Fruit fly (Drosophila melanogaster) whole organism, prepupa: Measurements from ENCODE around the gene Cpr76Bc.

Experiments
- CG1621 ChIP-seq: fragments of 200-800 bp; sonication (Bioruptor generic); optimal IDR thresholded peaks from 3 replicates; lab custom pipeline; 2018; ENCODE audit warnings: missing biosample characterization, mild to moderate bottlenecking, missing genetic modification characterization
- CG31627 ChIP-seq: fragments of 200-800 bp; sonication (Bioruptor generic); optimal IDR thresholded peaks from 3 replicates; lab custom pipeline; 2016; ENCODE audit warnings: missing biosample characterization, missing genetic modification characterization
- CG6163 ChIP-seq: fragments of 200-800 bp; sonication (Bioruptor generic); IDR thresholded peaks from 3 replicates; pipeline ENCODE4 v1.3.6; 2022; ENCODE audit warnings: missing biosample characterization, missing genetic modification characterization
- CG6854 ChIP-seq: fragments of 200-800 bp; sonication (Bioruptor generic); optimal IDR thresholded peaks from 2 replicates; lab custom pipeline; 2017; ENCODE audit warnings: missing biosample characterization, mild to moderate bottlenecking, missing genetic modification characterization
- CG8119 ChIP-seq: fragments of 200-800 bp; sonication (Bioruptor generic); IDR thresholded peaks from 3 replicates; pipeline ENCODE4 v1.3.6; 2022; ENCODE audit warnings: missing biosample characterization, missing genetic modification characterization
- Lpt ChIP-seq: fragments of 200-800 bp; sonication (Bioruptor generic); optimal IDR thresholded peaks from 3 replicates; lab custom pipeline; 2016; ENCODE audit warnings: missing biosample characterization, missing genetic modification characterization
- OdsH ChIP-seq: fragments of 200-800 bp; sonication (Bioruptor generic); optimal IDR thresholded peaks from 3 replicates; lab custom pipeline; 2016; ENCODE audit warnings: missing biosample characterization, missing genetic modification characterization
- fd59A ChIP-seq: fragments of 200-800 bp; sonication (Bioruptor generic); optimal IDR thresholded peaks from 2 replicates; lab custom pipeline; 2017; ENCODE audit warnings: missing biosample characterization, mild to moderate bottlenecking, missing genetic modification characterization, missing genetic modification reagents

DNA sequence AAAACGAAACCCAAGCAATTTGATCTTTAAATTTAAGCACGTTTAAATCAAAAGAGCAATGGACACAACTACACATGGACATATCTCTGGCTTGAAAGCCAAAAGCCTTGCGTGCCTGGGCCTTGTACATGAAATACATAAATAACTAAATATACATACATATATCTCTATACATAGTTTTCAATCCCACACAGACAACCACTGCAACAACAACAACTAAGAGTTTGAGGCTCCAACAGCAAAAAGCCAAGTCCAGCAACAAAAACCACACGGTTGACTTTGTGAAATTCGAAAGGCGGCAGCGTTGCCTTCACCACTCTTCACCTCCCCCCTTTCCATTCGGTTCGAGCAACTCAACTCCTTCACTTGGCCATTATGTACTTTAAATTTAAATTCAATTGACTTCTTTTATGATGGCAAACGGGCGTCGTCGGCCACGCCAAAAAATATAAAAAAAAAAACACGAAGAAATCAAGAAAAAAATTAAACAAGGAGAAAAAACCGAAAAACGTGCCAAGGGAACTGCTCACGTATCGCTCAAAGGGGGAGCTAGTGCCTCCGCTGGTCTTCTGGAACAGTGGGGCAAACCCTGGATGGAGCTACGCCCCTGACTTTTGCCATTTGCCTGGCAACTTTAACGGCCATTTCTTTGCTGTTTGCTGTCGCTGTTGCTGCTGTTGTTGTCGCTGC lies 39.4 kb downstream of the Cpr76Bc start:
- TF ChIP-seq fd59A (GFP tag; lab: Kevin White, UChicago) (no peak), CG6163 (GFP tag; lab: Robert Waterston, UW) (no peak; the same call in 2 of the 3 replicates), CG6854 (GFP tag; lab: Kevin White, UChicago) (no peak), OdsH (GFP tag; lab: Kevin White, UChicago) (no peak), CG1621 (tag; lab: Kevin White, UChicago) (no peak), CG31627 (GFP tag; lab: Kevin White, UChicago) (no peak), Lpt (no peak), CG8119 (GFP tag; lab: Robert Waterston, UW) (no peak)
